Worm (Caenorhabditis elegans): Measurements from ENCODE around the gene Y62H9A.3.

Gene Y62H9A.3

ce11 chrX:11863307-11863706, 16.5 kb downstream of the Y62H9A.3 start, which contains the start of gene F54F7.10:
TSS of gene F54F7.10 (plus strand) at chrX:11863607.
- TF ChIP-seq daf-12 (tag; optimal IDR thresholded peaks at IDR 0.05) = no peak
- no peak for TF ChIP-seq nhr-25 (tag; optimal IDR thresholded peaks at IDR 0.05; ENCODE audit: borderline replicate concordance, insufficient read depth)
- TF ChIP-seq ceh-62 (tag; optimal IDR thresholded peaks at IDR 0.05) = no peak
- TF ChIP-seq spr-3 (GFP tag; optimal IDR thresholded peaks at IDR 0.05) = no peak
- TF ChIP-seq lin-39 (tag; optimal IDR thresholded peaks at IDR 0.05) = no peak
- no peak for TF ChIP-seq hlh-11 (tag; optimal IDR thresholded peaks at IDR 0.05)
- TF ChIP-seq ces-1 (GFP tag; optimal IDR thresholded peaks at IDR 0.05) = no peak
- no peak for TF ChIP-seq nhr-28 (tag; optimal IDR thresholded peaks at IDR 0.05)
- no peak for TF ChIP-seq fkh-10 (GFP tag; optimal IDR thresholded peaks at IDR 0.05)
- no peak for TF ChIP-seq dpl-1 (GFP tag; optimal IDR thresholded peaks at IDR 0.05)
- no peak for TF ChIP-seq ceh-32 (tag; optimal IDR thresholded peaks at IDR 0.05; ENCODE audit: poor library complexity)
- no peak for TF ChIP-seq egl-27 (tag; optimal IDR thresholded peaks at IDR 0.05)
- TF ChIP-seq snpc-1.2 (GFP tag; IDR thresholded peaks at IDR 0.05) = no peak
- TF ChIP-seq F44E2.7 (GFP tag; IDR thresholded peaks at IDR 0.05) = no peak

- TF ChIP-seq sdz-12 (GFP tag; optimal IDR thresholded peaks at IDR 0.05) = no peak
- TF ChIP-seq dmd-8 (GFP tag; IDR thresholded peaks at IDR 0.05) = no peak
- no peak for TF ChIP-seq zfp-2 (tag; optimal IDR thresholded peaks at IDR 0.05)
- TF ChIP-seq ces-1 (GFP tag; optimal IDR thresholded peaks at IDR 0.05) = no peak
- no peak for TF ChIP-seq daf-8 (GFP tag; IDR thresholded peaks at IDR 0.05)
- TF ChIP-seq zip-11 (GFP tag; IDR thresholded peaks at IDR 0.05) = no peak
- no peak for TF ChIP-seq zag-1 (tag; optimal IDR thresholded peaks at IDR 0.05)
- no peak for TF ChIP-seq T26A8.4 (GFP tag; IDR thresholded peaks at IDR 0.05)
- TF ChIP-seq vab-7 (GFP tag; IDR thresholded peaks at IDR 0.05) = no peak
- no peak for TF ChIP-seq arid-1 (GFP tag; conservative IDR thresholded peaks at IDR 0.05)
- TF ChIP-seq ceh-62 (tag; optimal IDR thresholded peaks at IDR 0.05) = no peak
- no peak for TF ChIP-seq mxl-3 (GFP tag; optimal IDR thresholded peaks at IDR 0.05)
- no peak for TF ChIP-seq gei-8 (GFP tag; optimal IDR thresholded peaks at IDR 0.05)
- TF ChIP-seq snpc-1.2 (GFP tag; IDR thresholded peaks at IDR 0.05) = no peak
- TF ChIP-seq nhr-76 (tag; optimal IDR thresholded peaks at IDR 0.05) = no peak
- TF ChIP-seq nhr-102 (tag; optimal IDR thresholded peaks at IDR 0.05) = no peak
- no peak for TF ChIP-seq ZK337.2 (GFP tag; IDR thresholded peaks at IDR 0.05)
- TF ChIP-seq nhr-237 (tag; optimal IDR thresholded peaks at IDR 0.05) = no peak
Observed at ce11 chrX:11857178-11857577, 22.6 kb downstream of the Y62H9A.3 start, which contains the start of gene mes-1. TSS of gene mes-1 (plus strand) at chrX:11857478.

ce11 chrX:11856214-11856613, 23.6 kb downstream of the Y62H9A.3 start:
- TF ChIP-seq dmd-9 (GFP tag; IDR thresholded peaks at IDR 0.05) (no peak), unc-62 (GFP tag; optimal IDR thresholded peaks at IDR 0.05 in 1 of 2) (peak in 1 of 2 experiments; percentile 90), unc-62 (tag; optimal IDR thresholded peaks at IDR 0.05) (no peak)

- TF ChIP-seq D1046.2 (GFP tag; IDR thresholded peaks at IDR 0.05) (no peak), nhr-111 (GFP tag; optimal IDR thresholded peaks at IDR 0.05) (no peak), set-16 (GFP tag; IDR thresholded peaks at IDR 0.05) (no peak)
Observed at ce11 chrX:11854903-11855302, 24.9 kb downstream of the Y62H9A.3 start, which contains the start of gene F54F7.8. TSS of gene F54F7.8 (minus strand) at chrX:11855003.

ce11 chrX:11854432-11854831, 25.3 kb downstream of the Y62H9A.3 start:
- TF ChIP-seq dpl-1 (GFP tag; optimal IDR thresholded peaks at IDR 0.05) (no peak), pqm-1 (tag; optimal IDR thresholded peaks at IDR 0.05) (peak; percentile 53), T26A8.4 (GFP tag; IDR thresholded peaks at IDR 0.05) (no peak), mxl-3 (GFP tag; optimal IDR thresholded peaks at IDR 0.05) (no peak), unc-62 (GFP tag; optimal IDR thresholded peaks at IDR 0.05 in 1 of 2) (no peak), unc-62 (tag; optimal IDR thresholded peaks at IDR 0.05) (no peak), jun-1 (tag; optimal IDR thresholded peaks at IDR 0.05) (no peak), nhr-11 (tag; optimal IDR thresholded peaks at IDR 0.05) (no peak), lim-7 (GFP tag; IDR thresholded peaks at IDR 0.05) (no peak), set-16 (GFP tag; IDR thresholded peaks at IDR 0.05) (no peak), zag-1 (tag; optimal IDR thresholded peaks at IDR 0.05) (no peak), dmd-6 (GFP tag; IDR thresholded peaks at IDR 0.05) (peak; percentile 30; the same call in 1 of the 2 replicates), snpc-1.2 (GFP tag; IDR thresholded peaks at IDR 0.05) (no peak), nhr-28 (tag; optimal IDR thresholded peaks at IDR 0.05) (peak; percentile 51), daf-16 (GFP tag; optimal IDR thresholded peaks at IDR 0.05) (no peak), daf-16 (tag; optimal IDR thresholded peaks at IDR 0.05) (peak; percentile 37), dve-1 (tag; optimal IDR thresholded peaks at IDR 0.05; ENCODE audit: insufficient read depth) (peak; percentile 48), lin-29 (GFP tag; IDR thresholded peaks at IDR 0.05) (no peak), unc-39 (tag; optimal IDR thresholded peaks at IDR 0.05) (no peak)
